Worm (Caenorhabditis elegans) whole organism, late embryonic: ENCODE results near the gene C17B7.12.

Experiments used
- F13H6.1 ChIP-seq: sonication (generic microtip); optimal IDR thresholded peaks from 2 replicates; lab custom pipeline; 2016; ENCODE audit warnings: missing genetic modification characterization, missing compliant biosample characterization
- lin-11 ChIP-seq: fragments of 200-800 bp; sonication (Bioruptor generic); optimal IDR thresholded peaks from 2 replicates; lab custom pipeline; 2018; ENCODE audit warnings: mild to moderate bottlenecking, missing genetic modification characterization, missing compliant biosample characterization
- madf-2 ChIP-seq: sonication (generic microtip); optimal IDR thresholded peaks from 2 replicates; lab custom pipeline; 2017; ENCODE audit warnings: missing genetic modification characterization, missing compliant biosample characterization
- mec-3 ChIP-seq: sonication (generic microtip); optimal IDR thresholded peaks from 2 replicates; lab custom pipeline; 2016; ENCODE audit warnings: borderline replicate concordance, missing genetic modification characterization, missing compliant biosample characterization
- ttx-3 ChIP-seq: sonication (generic microtip); optimal IDR thresholded peaks from 2 replicates; lab custom pipeline; 2016; ENCODE audit warnings: missing genetic modification reagents, missing genetic modification characterization, missing compliant biosample characterization

- TF ChIP-seq ttx-3 (tag; lab: Kevin White, UChicago) (no peak), madf-2 (no peak), lin-11 (no peak), F13H6.1 (tag; lab: Kevin White, UChicago) (no peak), mec-3 (tag; lab: Kevin White, UChicago) (no peak)
These were observed 37.7 kb upstream of the C17B7.12 start, which contains the start of gene arrd-19 for ce11 chrV:3315308-3315707.
